Fruit fly (Drosophila melanogaster) whole organism, embryonic: ENCODE results near the gene CG10584.

Source experiments
- Blimp-1 ChIP-seq: fragments of 200-800 bp; sonication (Bioruptor generic); optimal IDR thresholded peaks from 3 replicates; lab custom pipeline; 2018; ENCODE audit warnings: missing biosample characterization, missing genetic modification characterization, mild to moderate bottlenecking, moderate library complexity, missing genetic modification reagents
- CG10543 ChIP-seq: fragments of 200-800 bp; sonication (Bioruptor generic); optimal IDR thresholded peaks from 3 replicates; lab custom pipeline; 2017; ENCODE audit warnings: missing biosample characterization, mild to moderate bottlenecking, missing genetic modification characterization, moderate library complexity
- CG11504 ChIP-seq: fragments of 200-800 bp; sonication (Bioruptor generic); optimal IDR thresholded peaks from 3 replicates; lab custom pipeline; 2019; ENCODE audit warnings: missing biosample characterization, mild to moderate bottlenecking, missing genetic modification characterization, moderate library complexity
- CG12155 ChIP-seq: fragments of 200-800 bp; sonication (Bioruptor generic); optimal IDR thresholded peaks from 3 replicates; lab custom pipeline; 2016; ENCODE audit warnings: missing biosample characterization, missing genetic modification characterization
- CG12299 ChIP-seq: fragments of 200-800 bp; sonication (Bioruptor generic); optimal IDR thresholded peaks from 2 replicates; lab custom pipeline; 2018; ENCODE audit warnings: missing biosample characterization, mild to moderate bottlenecking, missing genetic modification characterization
- CG12769 ChIP-seq: fragments of 200-800 bp; sonication (Bioruptor generic); optimal IDR thresholded peaks from 2 replicates; lab custom pipeline; 2019; ENCODE audit warnings: missing biosample characterization, mild to moderate bottlenecking, missing genetic modification characterization, moderate library complexity
- CG13624 ChIP-seq: fragments of 200-800 bp; sonication (Bioruptor generic); optimal IDR thresholded peaks from 2 replicates; lab custom pipeline; 2016; ENCODE audit warnings: missing biosample characterization, missing genetic modification characterization
- CG14014 ChIP-seq: fragments of 200-800 bp; sonication (Bioruptor generic); IDR thresholded peaks from 2 replicates; pipeline ENCODE4 v1.3.6; 2022; ENCODE audit warnings: missing biosample characterization, missing genetic modification characterization
- CG15601 ChIP-seq: fragments of 200-800 bp; sonication (Bioruptor generic); optimal IDR thresholded peaks from 3 replicates; lab custom pipeline; 2019; ENCODE audit warnings: missing biosample characterization, mild to moderate bottlenecking, missing genetic modification characterization, moderate library complexity
- CG17912 ChIP-seq: fragments of 200-800 bp; sonication (Bioruptor generic); optimal IDR thresholded peaks from 2 replicates; lab custom pipeline; 2018; ENCODE audit warnings: missing biosample characterization, mild to moderate bottlenecking, missing genetic modification characterization
- CG30403 ChIP-seq: fragments of 200-800 bp; sonication (Bioruptor generic); optimal IDR thresholded peaks from 3 replicates; lab custom pipeline; 2016; ENCODE audit warnings: missing biosample characterization, missing genetic modification characterization
- CG4404 ChIP-seq: fragments of 200-800 bp; sonication (Bioruptor generic); IDR thresholded peaks from 2 replicates; pipeline ENCODE4 v1.3.6; 2022; ENCODE audit warnings: missing biosample characterization, missing genetic modification characterization
- CG4730 ChIP-seq: fragments of 200-800 bp; sonication (Bioruptor generic); IDR thresholded peaks from 2 replicates; pipeline ENCODE4 v1.3.6; 2022; ENCODE audit warnings: missing biosample characterization, missing genetic modification characterization
- CG8478 ChIP-seq: fragments of >200 bp; optimal IDR thresholded peaks from 2 replicates; lab custom pipeline; 2018
- CG8944 ChIP-seq: fragments of 200-800 bp; sonication (Bioruptor generic); optimal IDR thresholded peaks from 3 replicates; lab custom pipeline; 2016; ENCODE audit warnings: missing biosample characterization, missing genetic modification characterization
- D19A ChIP-seq: fragments of 200-800 bp; optimal IDR thresholded peaks from 3 replicates; lab custom pipeline; 2019; ENCODE audit warnings: missing biosample characterization, mild to moderate bottlenecking, missing genetic modification characterization, moderate library complexity
- Dip3 ChIP-seq: fragments of 200-800 bp; sonication (Bioruptor generic); optimal IDR thresholded peaks from 3 replicates; lab custom pipeline; 2016; ENCODE audit warnings: missing biosample characterization, missing genetic modification characterization
- E2f2 ChIP-seq: fragments of 200-800 bp; sonication (Bioruptor generic); IDR thresholded peaks from 2 replicates; pipeline ENCODE4 v1.3.6; 2022; ENCODE audit warnings: missing biosample characterization, missing genetic modification characterization
- GATAe ChIP-seq: fragments of 200-800 bp; sonication (Bioruptor generic); conservative IDR thresholded peaks from 2 replicates; pipeline ENCODE4 v1.3.6; 2022; ENCODE audit warnings: missing biosample characterization, missing genetic modification characterization
- Kr ChIP-seq: fragments of 200-800 bp; sonication (Bioruptor generic); optimal IDR thresholded peaks from 2 replicates; lab custom pipeline; 2017; ENCODE audit warnings: missing biosample characterization, mild to moderate bottlenecking, missing genetic modification characterization
- Med ChIP-seq: fragments of 200-800 bp; sonication (Bioruptor generic); peaks from one replicate; lab custom pipeline; 2016; ENCODE audit warnings: missing biosample characterization, missing genetic modification characterization, mild to moderate bottlenecking, inconsistent platforms, moderate library complexity
- NC2α ChIP-seq: fragments of 200-800 bp; sonication (Bioruptor generic); optimal IDR thresholded peaks from 2 replicates; lab custom pipeline; 2016; ENCODE audit warnings: missing biosample characterization, missing genetic modification characterization
- NfI ChIP-seq: fragments of 200-800 bp; sonication (Bioruptor generic); optimal IDR thresholded peaks from 3 replicates; lab custom pipeline; 2018; ENCODE audit warnings: missing biosample characterization, mild to moderate bottlenecking, missing genetic modification characterization, moderate library complexity
- Sox100B ChIP-seq: fragments of 200-800 bp; sonication (Bioruptor generic); optimal IDR thresholded peaks from 3 replicates; lab custom pipeline; 2018; ENCODE audit warnings: missing biosample characterization, mild to moderate bottlenecking, missing genetic modification characterization
- Sox102F ChIP-seq: fragments of 200-800 bp; sonication (Bioruptor generic); optimal IDR thresholded peaks from 2 replicates; lab custom pipeline; 2018; ENCODE audit warnings: missing biosample characterization, mild to moderate bottlenecking, missing genetic modification characterization, moderate library complexity
- Sry-β ChIP-seq: fragments of 200-800 bp; sonication (Bioruptor generic); optimal IDR thresholded peaks from 2 replicates; lab custom pipeline; 2018; ENCODE audit warnings: missing biosample characterization, mild to moderate bottlenecking, missing genetic modification characterization, moderate library complexity
- Taf1 ChIP-seq: fragments of 200-800 bp; sonication (Bioruptor generic); IDR thresholded peaks from 2 replicates; pipeline ENCODE4 v1.3.6; 2022; ENCODE audit warnings: missing biosample characterization, missing genetic modification characterization
- ap ChIP-seq: fragments of 200-800 bp; sonication (Bioruptor generic); IDR thresholded peaks from 2 replicates; pipeline ENCODE4 v1.3.6; 2022; ENCODE audit warnings: missing biosample characterization, missing genetic modification characterization
- bbx ChIP-seq: fragments of 200-800 bp; sonication (Bioruptor generic); IDR thresholded peaks from 2 replicates; pipeline ENCODE4 v1.3.6; 2022; ENCODE audit warnings: missing biosample characterization, missing genetic modification characterization; ENCODE audit not compliant: partially characterized antibody
- crc ChIP-seq: fragments of 200-800 bp; sonication (Bioruptor generic); optimal IDR thresholded peaks from 2 replicates; lab custom pipeline; 2016; ENCODE audit warnings: missing biosample characterization, missing genetic modification characterization
- croc ChIP-seq: fragments of 200-800 bp; sonication (Bioruptor generic); conservative IDR thresholded peaks from 3 replicates; pipeline ENCODE4 v1.3.6; 2022; ENCODE audit warnings: missing biosample characterization, missing genetic modification characterization
- crol ChIP-seq: fragments of 200-800 bp; sonication (Bioruptor generic); IDR thresholded peaks from 2 replicates; pipeline ENCODE4 v1.3.6; 2022; ENCODE audit warnings: missing biosample characterization, missing genetic modification characterization
- eve ChIP-seq, 2 experiments: fragments of >200 bp; optimal IDR thresholded peaks; 2 replicates each; lab custom pipeline; 2017; ENCODE audit warnings: missing biosample characterization in 2 of 2, missing genetic modification characterization in 2 of 2
- ftz-f1 ChIP-seq: fragments of 200-800 bp; sonication (Bioruptor generic); optimal IDR thresholded peaks from 2 replicates; lab custom pipeline; 2016; ENCODE audit warnings: missing biosample characterization, missing genetic modification characterization
- gcm2 ChIP-seq: fragments of 200-800 bp; sonication (Bioruptor generic); optimal IDR thresholded peaks from 2 replicates; lab custom pipeline; 2016; ENCODE audit warnings: missing biosample characterization, missing genetic modification characterization
- gem ChIP-seq: fragments of 200-800 bp; sonication (Bioruptor generic); optimal IDR thresholded peaks from 2 replicates; lab custom pipeline; 2019; ENCODE audit warnings: missing biosample characterization, mild to moderate bottlenecking, missing genetic modification characterization, moderate library complexity
- gsb ChIP-seq: fragments of 200-800 bp; sonication (Bioruptor generic); IDR thresholded peaks from 2 replicates; pipeline ENCODE4 v1.3.6; 2022; ENCODE audit warnings: missing biosample characterization, missing genetic modification characterization
- jigr1 ChIP-seq: fragments of 200-800 bp; sonication (Bioruptor generic); IDR thresholded peaks from 3 replicates; pipeline ENCODE4 v1.3.6; 2022; ENCODE audit warnings: missing biosample characterization, missing genetic modification characterization
- kni ChIP-seq: fragments of 200-800 bp; sonication (Bioruptor generic); optimal IDR thresholded peaks from 3 replicates; lab custom pipeline; 2017; ENCODE audit warnings: mild to moderate bottlenecking, missing biosample characterization, missing genetic modification reagents, missing genetic modification characterization
- lab ChIP-seq: fragments of 200-800 bp; sonication (Bioruptor generic); optimal IDR thresholded peaks from 3 replicates; lab custom pipeline; 2017; ENCODE audit warnings: missing biosample characterization, missing genetic modification characterization, mild to moderate bottlenecking, moderate library complexity, missing genetic modification reagents
- org-1 ChIP-seq: fragments of 200-800 bp; sonication (Bioruptor generic); optimal IDR thresholded peaks from 2 replicates; lab custom pipeline; 2017; ENCODE audit warnings: missing biosample characterization, missing genetic modification characterization
- phol ChIP-seq: fragments of 200-800 bp; sonication (Bioruptor generic); optimal IDR thresholded peaks from 3 replicates; lab custom pipeline; 2018; ENCODE audit warnings: missing biosample characterization, mild to moderate bottlenecking, missing genetic modification characterization, moderate library complexity
- sd ChIP-seq: fragments of 200-800 bp; sonication (Bioruptor generic); optimal IDR thresholded peaks from 3 replicates; lab custom pipeline; 2018; ENCODE audit warnings: missing biosample characterization, mild to moderate bottlenecking, missing genetic modification characterization, moderate library complexity
- seq ChIP-seq: fragments of 200-800 bp; sonication (Bioruptor generic); IDR thresholded peaks from 2 replicates; pipeline ENCODE4 v1.3.6; 2022; ENCODE audit warnings: missing biosample characterization, missing genetic modification characterization
- tgo ChIP-seq: fragments of 200-800 bp; sonication (Bioruptor generic); IDR thresholded peaks from 3 replicates; pipeline ENCODE4 v1.3.6; 2022; ENCODE audit warnings: missing biosample characterization, missing genetic modification characterization
- unc-4 ChIP-seq: fragments of 200-800 bp; sonication (Bioruptor generic); IDR thresholded peaks from 2 replicates; pipeline ENCODE4 v1.3.6; 2022; ENCODE audit warnings: missing biosample characterization, missing genetic modification characterization; ENCODE audit not compliant: partially characterized antibody

The CG10584 gene

DNA sequence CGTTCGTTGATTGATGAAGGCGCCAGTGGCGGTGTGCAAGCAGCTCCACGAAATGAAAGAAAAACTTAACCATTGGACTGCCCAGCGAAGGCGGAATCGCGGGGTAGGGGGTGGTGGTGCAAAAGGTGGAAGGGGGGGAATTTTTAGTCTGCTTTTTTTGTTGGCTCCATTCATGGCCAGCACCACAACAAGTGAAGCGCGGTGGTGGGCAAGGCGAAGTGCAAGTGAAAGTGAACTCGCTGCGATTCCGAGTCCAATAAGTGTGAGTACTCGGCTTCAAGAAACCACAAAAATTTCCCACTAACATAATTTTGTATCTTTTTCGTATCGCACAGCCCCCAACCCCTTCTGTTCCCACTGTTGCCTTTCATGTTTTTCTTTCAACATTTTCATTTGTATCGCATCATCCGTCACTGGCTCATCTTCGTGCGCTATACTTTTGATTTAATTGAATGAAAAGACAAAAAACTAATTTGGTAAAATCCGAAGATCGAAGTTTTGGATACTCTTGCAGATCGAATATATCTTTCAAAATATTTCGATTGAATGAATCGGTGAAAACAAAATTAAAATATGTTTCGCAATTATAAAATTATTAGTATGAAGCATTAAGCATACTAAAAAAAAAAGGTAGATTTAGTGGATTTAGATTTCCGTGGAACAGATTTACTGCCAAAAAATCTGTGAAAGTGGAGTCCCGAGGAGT is 23.2 kb upstream of the CG10584 start:
- TF ChIP-seq ap (GFP tag; lab: Robert Waterston, UW) (no peak), D19A (tag; lab: Kevin White, UChicago) (peak; percentile 65), bbx (GFP tag; lab: Robert Waterston, UW) (0 out of 2 replicates have a peak, but pooled peaks have one; percentile 44), Sox102F (peak; percentile 21), CG15601 (tag; lab: Kevin White, UChicago) (no peak), ftz-f1 (GFP tag; lab: Kevin White, UChicago) (no peak), tgo (GFP tag; lab: Robert Waterston, UW) (0 out of 3 replicates have a peak, but pooled peaks have one; percentile 3), CG11504 (peak; percentile 3), unc-4 (GFP tag; lab: Robert Waterston, UW) (no peak), sd (tag; lab: Kevin White, UChicago) (peak; percentile 12), phol (tag; lab: Kevin White, UChicago) (peak; percentile 21), NfI (GFP tag; lab: Kevin White, UChicago) (no peak), Sry-β (GFP tag; lab: Kevin White, UChicago) (no peak), CG13624 (GFP tag; lab: Kevin White, UChicago) (no peak), NC2α (GFP tag; lab: Kevin White, UChicago) (no peak), CG8478 (lab: Kevin White, UChicago) (no peak), jigr1 (0 out of 3 replicates have a peak, but pooled peaks have one; percentile 4), Blimp-1 (GFP tag; lab: Kevin White, UChicago) (peak; percentile 86), crol (GFP tag; lab: Robert Waterston, UW) (peak; percentile 88), CG4404 (GFP tag; lab: Robert Waterston, UW) (0 out of 2 replicates have a peak, but pooled peaks have one; percentile 5), CG14014 (0 out of 2 replicates have a peak, but pooled peaks have one; percentile 6), CG12769 (tag; lab: Kevin White, UChicago) (peak; percentile 11), CG8944 (no peak), lab (GFP tag; lab: Kevin White, UChicago) (peak; percentile 48), eve (GFP tag; optimal IDR thresholded peaks at IDR 0.05; lab: Kevin White, UChicago) (peak in 1 of 2 experiments; percentile 29), seq (GFP tag; lab: Robert Waterston, UW) (0 out of 2 replicates have a peak, but pooled peaks have one; percentile 32), Med (GFP tag; lab: Kevin White, UChicago) (no peak), CG17912 (GFP tag; lab: Kevin White, UChicago) (no peak), CG12155 (no peak), CG12299 (no peak), GATAe (GFP tag; lab: Robert Waterston, UW) (no peak), org-1 (peak; percentile 17), Dip3 (GFP tag; lab: Kevin White, UChicago) (no peak), kni (peak; percentile 36), Kr (no peak), E2f2 (GFP tag; lab: Robert Waterston, UW) (0 out of 2 replicates have a peak, but pooled peaks have one; percentile 8), CG4730 (0 out of 2 replicates have a peak, but pooled peaks have one; percentile 1), Sox100B (GFP tag; lab: Kevin White, UChicago) (peak; percentile 17), gem (tag; lab: Kevin White, UChicago) (peak; percentile 45), croc (GFP tag; lab: Robert Waterston, UW) (0 out of 3 replicates have a peak, but pooled peaks have one; percentile 2), crc (GFP tag; lab: Kevin White, UChicago) (no peak), gcm2 (GFP tag; lab: Kevin White, UChicago) (no peak), gsb (GFP tag; lab: Robert Waterston, UW) (no peak), CG10543 (GFP tag; lab: Kevin White, UChicago) (peak; percentile 41), CG30403 (GFP tag; lab: Kevin White, UChicago) (no peak), Taf1 (GFP tag; lab: Robert Waterston, UW) (no peak)
